1 fruit fly cellular context compared by ENCODE assay signal in genomic region chr2L:602439-602879, dm6.
TF ChIP-seq lines count a peak whose summit lies in the region.

TSS of gene CG13689 (plus strand) at chr2L:602813.

TF ChIP-seq in whole organism, embryonic, 481 proteins besides CTCF, POLR2A, EP300 and RAD21 (continued from another document and continues in another):
- TF ChIP-seq fu2 (GFP tag; optimal IDR thresholded peaks at IDR 0.05; lab: Kevin White, UChicago) (peak; percentile 13), Nf-YB (GFP tag; optimal IDR thresholded peaks at IDR 0.05; lab: Kevin White, UChicago) (no peak), Nf-YC (tag; optimal IDR thresholded peaks at IDR 0.05; lab: Kevin White, UChicago) (no peak), zfh2 (GFP tag; optimal IDR thresholded peaks at IDR 0.05; lab: Kevin White, UChicago) (no peak), unpg (GFP tag; optimal IDR thresholded peaks at IDR 0.05; lab: Kevin White, UChicago) (no peak), CG13424 (tag; optimal IDR thresholded peaks at IDR 0.05; lab: Kevin White, UChicago) (peak; percentile 39), CG7556 (GFP tag; optimal IDR thresholded peaks at IDR 0.05; lab: Kevin White, UChicago) (no peak), az2 (GFP tag; optimal IDR thresholded peaks at IDR 0.05; lab: Kevin White, UChicago) (peak; percentile 70), Ada2b (GFP tag; IDR thresholded peaks at IDR 0.05; lab: Robert Waterston, UW) (no peak), CG1529 (GFP tag; optimal IDR thresholded peaks at IDR 0.05; lab: Kevin White, UChicago) (no peak), CG33557 (GFP tag; optimal IDR thresholded peaks at IDR 0.05; lab: Kevin White, UChicago) (peak; percentile 33), CG12071 (GFP tag; optimal IDR thresholded peaks at IDR 0.05; lab: Kevin White, UChicago) (no peak), CG8478 (optimal IDR thresholded peaks at IDR 0.05; lab: Kevin White, UChicago) (no peak), Fer1 (GFP tag; optimal IDR thresholded peaks at IDR 0.05; lab: Kevin White, UChicago) (no peak), Hr3 (GFP tag; optimal IDR thresholded peaks at IDR 0.05; lab: Kevin White, UChicago) (peak; percentile 67), CG1602 (GFP tag; optimal IDR thresholded peaks at IDR 0.05; lab: Kevin White, UChicago) (peak; percentile 59), CG10321 (GFP tag; IDR thresholded peaks at IDR 0.05; lab: Robert Waterston, UW) (no peak), bsh (GFP tag; optimal IDR thresholded peaks at IDR 0.05; lab: Kevin White, UChicago) (peak in 1 of 2 experiments; percentile 39), D19B (GFP tag; optimal IDR thresholded peaks at IDR 0.05; lab: Kevin White, UChicago) (no peak), CG12104 (GFP tag; optimal IDR thresholded peaks at IDR 0.05; lab: Kevin White, UChicago) (peak; percentile 11), CG5953 (GFP tag; IDR thresholded peaks at IDR 0.05; lab: Robert Waterston, UW) (no peak), CG16813 (GFP tag; IDR thresholded peaks at IDR 0.05; lab: Robert Waterston, UW; ENCODE audit: partially characterized antibody) (no peak), CG8359 (GFP tag; optimal IDR thresholded peaks at IDR 0.05; lab: Kevin White, UChicago; ENCODE audit: borderline replicate concordance) (no peak), scrt (GFP tag; optimal IDR thresholded peaks at IDR 0.05; lab: Kevin White, UChicago) (peak; percentile 30), mam (GFP tag; optimal IDR thresholded peaks at IDR 0.05; lab: Kevin White, UChicago) (peak; percentile 24), Ets97D (GFP tag; optimal IDR thresholded peaks at IDR 0.05; lab: Kevin White, UChicago) (peak; percentile 52), CG8944 (GFP tag; optimal IDR thresholded peaks at IDR 0.05; lab: Kevin White, UChicago) (peak; percentile 13), CG32767 (GFP tag; IDR thresholded peaks at IDR 0.05; lab: Robert Waterston, UW) (no peak), Abd-B (GFP tag; optimal IDR thresholded peaks at IDR 0.05; lab: Kevin White, UChicago) (peak; percentile 25), gfzf (GFP tag; optimal IDR thresholded peaks at IDR 0.05; lab: Kevin White, UChicago) (no peak), Atf6 (GFP tag; IDR thresholded peaks at IDR 0.05; lab: Robert Waterston, UW) (no peak), CG1832 (GFP tag; optimal IDR thresholded peaks at IDR 0.05; lab: Kevin White, UChicago) (no peak), Dad (GFP tag; optimal IDR thresholded peaks at IDR 0.05; lab: Kevin White, UChicago) (no peak), gsb-n (tag; optimal IDR thresholded peaks at IDR 0.05; lab: Kevin White, UChicago) (peak; percentile 38), ken (GFP tag; IDR thresholded peaks at IDR 0.05; lab: Robert Waterston, UW) (no peak), sug (tag; optimal IDR thresholded peaks at IDR 0.05; lab: Kevin White, UChicago) (no peak), tgo (GFP tag; IDR thresholded peaks at IDR 0.05; lab: Robert Waterston, UW) (peak; percentile 30; the same call in 1 of the 3 replicates), slbo (GFP tag; IDR thresholded peaks at IDR 0.05; lab: Robert Waterston, UW) (peak; percentile 82), Vsx1 (GFP tag; optimal IDR thresholded peaks at IDR 0.05; lab: Kevin White, UChicago) (peak; percentile 6), seq (GFP tag; IDR thresholded peaks at IDR 0.05; lab: Robert Waterston, UW) (no peak), cad (GFP tag; optimal IDR thresholded peaks at IDR 0.05; lab: Kevin White, UChicago) (no peak), Ravus (GFP tag; IDR thresholded peaks at IDR 0.05; lab: Robert Waterston, UW) (no peak), lab (GFP tag; optimal IDR thresholded peaks at IDR 0.05; lab: Kevin White, UChicago) (no peak), ase (GFP tag; IDR thresholded peaks at IDR 0.05; lab: Robert Waterston, UW) (peak; percentile 48; the same call in 1 of the 3 replicates), CG10147 (GFP tag; optimal IDR thresholded peaks at IDR 0.05; lab: Kevin White, UChicago) (no peak), ERR (GFP tag; optimal IDR thresholded peaks at IDR 0.05; lab: Kevin White, UChicago) (no peak), CG11456 (GFP tag; IDR thresholded peaks at IDR 0.05; lab: Robert Waterston, UW) (peak; percentile 86), org-1 (GFP tag; optimal IDR thresholded peaks at IDR 0.05; lab: Kevin White, UChicago) (no peak), Gug (GFP tag; IDR thresholded peaks at IDR 0.05; lab: Robert Waterston, UW) (peak; percentile 51; the same call in 2 of the 4 replicates), CG15269 (tag; optimal IDR thresholded peaks at IDR 0.05; lab: Kevin White, UChicago) (no peak), Doc3 (GFP tag; IDR thresholded peaks at IDR 0.05; lab: Robert Waterston, UW; ENCODE audit: partially characterized antibody) (no peak), klu (GFP tag; IDR thresholded peaks at IDR 0.05; lab: Robert Waterston, UW) (no peak), CG15601 (tag; optimal IDR thresholded peaks at IDR 0.05; lab: Kevin White, UChicago) (peak; percentile 21), CG17612 (GFP tag; IDR thresholded peaks at IDR 0.05; lab: Robert Waterston, UW) (no peak), CG4820 (GFP tag; optimal IDR thresholded peaks at IDR 0.05; lab: Kevin White, UChicago) (peak; percentile 41), otp (GFP tag; IDR thresholded peaks at IDR 0.05; lab: Robert Waterston, UW) (0 out of 3 replicates have a peak, but pooled peaks have one; percentile 30), CG6689 (GFP tag; IDR thresholded peaks at IDR 0.05; lab: Robert Waterston, UW) (peak; percentile 33; the same call in 1 of the 2 replicates), CG1603 (tag; optimal IDR thresholded peaks at IDR 0.05; lab: Kevin White, UChicago) (peak; percentile 40), gt (GFP tag; IDR thresholded peaks at IDR 0.05; lab: Robert Waterston, UW) (no peak), odd (GFP tag; optimal IDR thresholded peaks at IDR 0.05; lab: Kevin White, UChicago) (no peak), pita (GFP tag; optimal IDR thresholded peaks at IDR 0.05; lab: Kevin White, UChicago) (peak; percentile 17), lov (optimal IDR thresholded peaks at IDR 0.05; lab: Kevin White, UChicago) (no peak), lov (GFP tag; IDR thresholded peaks at IDR 0.05; lab: Robert Waterston, UW) (no peak), CG3838 (GFP tag; optimal IDR thresholded peaks at IDR 0.05; lab: Kevin White, UChicago) (peak; percentile 52), Antp (GFP tag; optimal IDR thresholded peaks at IDR 0.05; lab: Kevin White, UChicago) (peak; percentile 22), bab2 (GFP tag; optimal IDR thresholded peaks at IDR 0.05; lab: Kevin White, UChicago) (peak; percentile 46), CG1024 (GFP tag; IDR thresholded peaks at IDR 0.05; lab: Robert Waterston, UW) (peak; percentile 42), NK7.1 (GFP tag; optimal IDR thresholded peaks at IDR 0.05; lab: Kevin White, UChicago) (no peak), bowl (GFP tag; IDR thresholded peaks at IDR 0.05; lab: Robert Waterston, UW) (no peak), GATAe (GFP tag; conservative IDR thresholded peaks at IDR 0.05; lab: Robert Waterston, UW) (no peak), CG13624 (GFP tag; optimal IDR thresholded peaks at IDR 0.05; lab: Kevin White, UChicago) (no peak), CG34376 (GFP tag; optimal IDR thresholded peaks at IDR 0.05; lab: Kevin White, UChicago) (no peak), Rx (GFP tag; IDR thresholded peaks at IDR 0.05; lab: Robert Waterston, UW) (0 out of 2 replicates have a peak, but pooled peaks have one; percentile 12), Hsf (GFP tag; optimal IDR thresholded peaks at IDR 0.05; lab: Kevin White, UChicago) (peak; percentile 68), ash1 (GFP tag; optimal IDR thresholded peaks at IDR 0.05; lab: Kevin White, UChicago) (no peak), CG4707 (GFP tag; optimal IDR thresholded peaks at IDR 0.05; lab: Kevin White, UChicago) (no peak), HLHmδ (GFP tag; optimal IDR thresholded peaks at IDR 0.05; lab: Kevin White, UChicago) (no peak), CG32532 (GFP tag; IDR thresholded peaks at IDR 0.05; lab: Robert Waterston, UW) (peak; percentile 83), br (optimal IDR thresholded peaks at IDR 0.05; lab: Kevin White, UChicago) (no peak), Lpt (GFP tag; optimal IDR thresholded peaks at IDR 0.05; lab: Kevin White, UChicago) (no peak), CG13287 (GFP tag; IDR thresholded peaks at IDR 0.05; lab: Robert Waterston, UW; ENCODE audit: partially characterized antibody) (peak; percentile 64), slou (GFP tag; optimal IDR thresholded peaks at IDR 0.05; lab: Kevin White, UChicago) (peak; percentile 23), Fer3 (tag; optimal IDR thresholded peaks at IDR 0.05; lab: Kevin White, UChicago) (peak; percentile 47), HLH54F (GFP tag; optimal IDR thresholded peaks at IDR 0.05; lab: Kevin White, UChicago) (peak; percentile 37), tap (tag; optimal IDR thresholded peaks at IDR 0.05; lab: Kevin White, UChicago) (peak; percentile 10), gcm (GFP tag; optimal IDR thresholded peaks at IDR 0.05; lab: Kevin White, UChicago) (no peak), Atf3 (GFP tag; optimal IDR thresholded peaks at IDR 0.05; lab: Kevin White, UChicago) (no peak), CG31365 (tag; optimal IDR thresholded peaks at IDR 0.05; lab: Kevin White, UChicago) (peak; percentile 56), Hey (tag; optimal IDR thresholded peaks at IDR 0.05; lab: Kevin White, UChicago) (no peak), CG3995 (GFP tag; optimal IDR thresholded peaks at IDR 0.05; lab: Kevin White, UChicago) (peak; percentile 82), YL-1 (GFP tag; optimal IDR thresholded peaks at IDR 0.05; lab: Kevin White, UChicago) (peak; percentile 64), da (GFP tag; optimal IDR thresholded peaks at IDR 0.05; lab: Kevin White, UChicago) (no peak), Ptx1 (GFP tag; IDR thresholded peaks at IDR 0.05; lab: Robert Waterston, UW) (peak; percentile 65), CG18619 (GFP tag; optimal IDR thresholded peaks at IDR 0.05; lab: Kevin White, UChicago) (no peak), CG3726 (GFP tag; IDR thresholded peaks at IDR 0.05; lab: Robert Waterston, UW) (no peak), CG12219 (GFP tag; optimal IDR thresholded peaks at IDR 0.05; lab: Kevin White, UChicago) (no peak), CG10565 (GFP tag; optimal IDR thresholded peaks at IDR 0.05; lab: Kevin White, UChicago) (no peak), Awh (GFP tag; IDR thresholded peaks at IDR 0.05; lab: Robert Waterston, UW) (no peak), vfl (GFP tag; optimal IDR thresholded peaks at IDR 0.05; lab: Kevin White, UChicago) (peak; percentile 7), CG17186 (GFP tag; optimal IDR thresholded peaks at IDR 0.05; lab: Kevin White, UChicago) (no peak), CG12769 (tag; optimal IDR thresholded peaks at IDR 0.05; lab: Kevin White, UChicago) (no peak), CG7963 (GFP tag; IDR thresholded peaks at IDR 0.05; lab: Robert Waterston, UW; ENCODE audit: partially characterized antibody) (no peak), CG4328 (GFP tag; optimal IDR thresholded peaks at IDR 0.05; lab: Kevin White, UChicago) (peak; percentile 15), zf30C (GFP tag; optimal IDR thresholded peaks at IDR 0.05; lab: Kevin White, UChicago) (no peak), peb (GFP tag; IDR thresholded peaks at IDR 0.05; lab: Robert Waterston, UW) (no peak), CG5245 (GFP tag; optimal IDR thresholded peaks at IDR 0.05; lab: Kevin White, UChicago) (peak; percentile 48), CG8765 (GFP tag; IDR thresholded peaks at IDR 0.05; lab: Robert Waterston, UW) (no peak), pros (GFP tag; optimal IDR thresholded peaks at IDR 0.05; lab: Kevin White, UChicago) (no peak), Hand (GFP tag; optimal IDR thresholded peaks at IDR 0.05; lab: Kevin White, UChicago) (no peak), dysf (GFP tag; IDR thresholded peaks at IDR 0.05; lab: Robert Waterston, UW) (peak; percentile 71), E2f1 (GFP tag; IDR thresholded peaks at IDR 0.05; lab: Robert Waterston, UW) (peak; percentile 57), CG30020 (tag; optimal IDR thresholded peaks at IDR 0.05; lab: Kevin White, UChicago) (no peak), Bgb (GFP tag; IDR thresholded peaks at IDR 0.05; lab: Robert Waterston, UW; ENCODE audit: partially characterized antibody) (no peak), Side (GFP tag; optimal IDR thresholded peaks at IDR 0.05; lab: Kevin White, UChicago) (peak; percentile 29), CG15073 (GFP tag; optimal IDR thresholded peaks at IDR 0.05; lab: Kevin White, UChicago) (peak; percentile 11), kni (GFP tag; optimal IDR thresholded peaks at IDR 0.05; lab: Kevin White, UChicago) (no peak), corto (GFP tag; optimal IDR thresholded peaks at IDR 0.05; lab: Kevin White, UChicago) (no peak), Med (GFP tag; lab: Kevin White, UChicago) (peak; percentile 92), lbe (GFP tag; optimal IDR thresholded peaks at IDR 0.05; lab: Kevin White, UChicago) (no peak), CG18476 (GFP tag; optimal IDR thresholded peaks at IDR 0.05; lab: Kevin White, UChicago) (peak; percentile 29), CG3065 (GFP tag; optimal IDR thresholded peaks at IDR 0.05; lab: Kevin White, UChicago) (no peak), fd102C (GFP tag; optimal IDR thresholded peaks at IDR 0.05; lab: Kevin White, UChicago) (peak; percentile 37), CG2889 (GFP tag; IDR thresholded peaks at IDR 0.05; lab: Robert Waterston, UW) (no peak), CG2875 (GFP tag; optimal IDR thresholded peaks at IDR 0.05; lab: Kevin White, UChicago) (no peak), CG31224 (GFP tag; IDR thresholded peaks at IDR 0.05; lab: Robert Waterston, UW) (0 out of 2 replicates have a peak, but pooled peaks have one; percentile 6), yki (optimal IDR thresholded peaks at IDR 0.05; lab: Kevin White, UChicago) (no peak), CG11085 (GFP tag; IDR thresholded peaks at IDR 0.05; lab: Robert Waterston, UW) (peak; percentile 21; the same call in 1 of the 2 replicates), CG9215 (GFP tag; IDR thresholded peaks at IDR 0.05; lab: Robert Waterston, UW) (no peak; the same call in 1 of the 2 replicates), tup (GFP tag; optimal IDR thresholded peaks at IDR 0.05; lab: Kevin White, UChicago) (no peak), CG9437 (GFP tag; optimal IDR thresholded peaks at IDR 0.05; lab: Kevin White, UChicago) (no peak), sob (GFP tag; IDR thresholded peaks at IDR 0.05; lab: Robert Waterston, UW) (peak; percentile 36; the same call in 1 of the 2 replicates), sqz (GFP tag; optimal IDR thresholded peaks at IDR 0.05; lab: Kevin White, UChicago) (no peak), wdn (GFP tag; IDR thresholded peaks at IDR 0.05; lab: Robert Waterston, UW) (no peak), CG7745 (tag; optimal IDR thresholded peaks at IDR 0.05; lab: Kevin White, UChicago) (no peak), Dref (GFP tag; IDR thresholded peaks at IDR 0.05; lab: Robert Waterston, UW) (peak; percentile 51), pho (GFP tag; optimal IDR thresholded peaks at IDR 0.05; lab: Kevin White, UChicago) (no peak)
